Fruit fly (Drosophila melanogaster) Kc167 (cell line): ENCODE data around the gene AsnRS.

Source experiments
- Myc ChIP-seq: fragments of >200 bp; optimal IDR thresholded peaks from 2 replicates; lab custom pipeline; 2017; ENCODE audit warnings: missing external identifiers
- h ChIP-seq: fragments of >200 bp; optimal IDR thresholded peaks from 3 replicates; lab custom pipeline; 2018; ENCODE audit warnings: missing external identifiers
- insv ChIP-seq: fragments of >200 bp; optimal IDR thresholded peaks from 3 replicates; lab custom pipeline; 2018; ENCODE audit warnings: missing external identifiers

- TF ChIP-seq h (lab: Kevin White, UChicago) = no peak
- TF ChIP-seq insv (lab: Kevin White, UChicago) = no peak
- TF ChIP-seq Myc = no peak
Observed at dm6 chr2L:19108377-19108876, 23.3 kb downstream of the AsnRS start, which contains the start of gene Lim3.
